Worm (Caenorhabditis elegans): ENCODE results near the gene B0416.2.

B0416.2 gene

ce11 chrX:9298846-9299245 lies at the start of gene B0416.2:
Gene B0416.2, plus strand, starts transcription at chrX:9299146.
- TF ChIP-seq ama-1 (optimal IDR thresholded peaks at IDR 0.05) = no peak
- no peak for TF ChIP-seq hmg-4 (GFP tag; optimal IDR thresholded peaks at IDR 0.05)
- TF ChIP-seq pes-1 (GFP tag; IDR thresholded peaks at IDR 0.05) = no peak
- TF ChIP-seq hmbx-1 (tag; optimal IDR thresholded peaks at IDR 0.05) = no peak
- TF ChIP-seq ceh-13 (GFP tag; optimal IDR thresholded peaks at IDR 0.05) = no peak
- no peak for TF ChIP-seq ets-7 (tag; optimal IDR thresholded peaks at IDR 0.05)
- TF ChIP-seq aly-1 (tag; optimal IDR thresholded peaks at IDR 0.05) = no peak
- no peak for TF ChIP-seq F13C5.2 (tag; optimal IDR thresholded peaks at IDR 0.05)
- TF ChIP-seq ceh-36 (tag; optimal IDR thresholded peaks at IDR 0.05) = no peak
- TF ChIP-seq B0310.2 (tag; optimal IDR thresholded peaks at IDR 0.05) = no peak
- no peak for TF ChIP-seq hnd-1 (tag; optimal IDR thresholded peaks at IDR 0.05)
- TF ChIP-seq tbx-11 (GFP tag; IDR thresholded peaks at IDR 0.05) = no peak
- TF ChIP-seq flt-1 (GFP tag; IDR thresholded peaks at IDR 0.05) = no peak
- no peak for TF ChIP-seq scrt-1 (GFP tag; IDR thresholded peaks at IDR 0.05)
- no peak for TF ChIP-seq tbx-37 (GFP tag; conservative IDR thresholded peaks at IDR 0.05)
- no peak for TF ChIP-seq sea-1 (GFP tag; conservative IDR thresholded peaks at IDR 0.05)

DNA sequence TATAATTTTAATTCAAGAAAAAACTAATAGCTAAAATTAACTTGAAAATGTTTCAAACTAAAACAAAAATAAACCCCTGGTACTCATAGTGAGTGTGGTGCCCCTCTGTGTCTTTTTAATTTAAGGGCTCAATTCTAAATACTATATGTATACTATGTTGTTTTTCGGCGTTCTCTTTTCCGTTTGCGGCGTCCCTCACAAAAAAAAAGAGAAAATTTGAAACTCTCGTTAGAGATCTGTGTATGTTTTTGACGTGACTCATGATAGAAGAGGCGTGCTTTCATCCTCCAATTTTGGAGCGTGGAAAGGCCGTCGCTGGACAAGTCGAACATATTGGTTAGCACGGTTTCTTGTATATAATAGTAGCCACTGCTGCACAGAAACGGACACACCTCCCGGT lies 47.5 kb upstream of the B0416.2 start, which contains the start of gene pes-8:
Gene pes-8 (plus strand): TSS at position 301 of the 400 bp plus-strand sequence.
- TF ChIP-seq aly-1 (tag; optimal IDR thresholded peaks at IDR 0.05) = no peak
- TF ChIP-seq ceh-13 (GFP tag; optimal IDR thresholded peaks at IDR 0.05) = no peak
- TF ChIP-seq hmg-4 (GFP tag; optimal IDR thresholded peaks at IDR 0.05) = no peak
- no peak for TF ChIP-seq tbx-37 (GFP tag; conservative IDR thresholded peaks at IDR 0.05)
- no peak for TF ChIP-seq ama-1 (optimal IDR thresholded peaks at IDR 0.05)
- no peak for TF ChIP-seq flt-1 (GFP tag; IDR thresholded peaks at IDR 0.05)
- no peak for TF ChIP-seq hnd-1 (tag; optimal IDR thresholded peaks at IDR 0.05)
- TF ChIP-seq F13C5.2 (tag; optimal IDR thresholded peaks at IDR 0.05) = no peak
- TF ChIP-seq ets-7 (tag; optimal IDR thresholded peaks at IDR 0.05) = no peak
- TF ChIP-seq ceh-36 (tag; optimal IDR thresholded peaks at IDR 0.05) = no peak
- no peak for TF ChIP-seq tra-4 (tag; optimal IDR thresholded peaks at IDR 0.05)
- TF ChIP-seq sea-1 (GFP tag; conservative IDR thresholded peaks at IDR 0.05) = no peak
- no peak for TF ChIP-seq hmbx-1 (tag; optimal IDR thresholded peaks at IDR 0.05)
- no peak for TF ChIP-seq pes-1 (GFP tag; IDR thresholded peaks at IDR 0.05)
- TF ChIP-seq tbx-11 (GFP tag; IDR thresholded peaks at IDR 0.05) = no peak
- no peak for TF ChIP-seq scrt-1 (GFP tag; IDR thresholded peaks at IDR 0.05)

DNA sequence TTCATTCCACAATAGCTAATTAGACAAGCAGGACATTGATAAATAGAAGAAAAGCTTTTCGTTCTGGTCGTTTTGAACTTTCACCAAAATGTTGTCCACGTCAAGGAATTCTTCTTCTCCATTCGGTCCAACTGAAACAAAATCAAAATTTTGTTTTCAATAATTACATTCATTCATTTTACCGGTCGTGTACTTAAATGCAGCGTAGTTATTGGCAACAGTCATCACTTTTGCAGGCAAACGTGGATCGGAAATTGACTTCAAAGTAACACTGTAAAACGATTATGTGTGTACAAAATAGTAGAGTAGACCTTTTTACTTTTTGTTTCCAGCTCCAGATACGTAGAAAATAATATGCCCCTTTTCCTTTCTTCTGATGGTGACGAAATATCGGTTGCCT lies 43.0 kb upstream of the B0416.2 start:
- TF ChIP-seq scrt-1 (GFP tag; IDR thresholded peaks at IDR 0.05) (no peak), ceh-36 (tag; optimal IDR thresholded peaks at IDR 0.05) (no peak), pes-1 (GFP tag; IDR thresholded peaks at IDR 0.05) (no peak), aly-1 (tag; optimal IDR thresholded peaks at IDR 0.05) (no peak), hnd-1 (tag; optimal IDR thresholded peaks at IDR 0.05) (no peak), sea-1 (GFP tag; conservative IDR thresholded peaks at IDR 0.05) (no peak), ceh-13 (GFP tag; optimal IDR thresholded peaks at IDR 0.05) (no peak), tbx-37 (GFP tag; conservative IDR thresholded peaks at IDR 0.05) (no peak), ama-1 (optimal IDR thresholded peaks at IDR 0.05) (no peak), B0310.2 (tag; optimal IDR thresholded peaks at IDR 0.05) (no peak), tra-4 (tag; optimal IDR thresholded peaks at IDR 0.05) (no peak), F13C5.2 (tag; optimal IDR thresholded peaks at IDR 0.05) (no peak), hmbx-1 (tag; optimal IDR thresholded peaks at IDR 0.05) (no peak), tbx-11 (GFP tag; IDR thresholded peaks at IDR 0.05) (no peak), ets-7 (tag; optimal IDR thresholded peaks at IDR 0.05) (no peak), hmg-4 (GFP tag; optimal IDR thresholded peaks at IDR 0.05) (no peak), flt-1 (GFP tag; IDR thresholded peaks at IDR 0.05) (no peak)

ce11 chrX:9259552-9259951 lies 39.4 kb upstream of the B0416.2 start, which contains the start of gene F18G5.1:
Gene F18G5.1, plus strand, starts transcription at chrX:9259852.
- TF ChIP-seq tbx-37 (GFP tag; conservative IDR thresholded peaks at IDR 0.05) (no peak), hnd-1 (tag; optimal IDR thresholded peaks at IDR 0.05) (no peak), F13C5.2 (tag; optimal IDR thresholded peaks at IDR 0.05) (no peak), sea-1 (GFP tag; conservative IDR thresholded peaks at IDR 0.05) (no peak)

DNA sequence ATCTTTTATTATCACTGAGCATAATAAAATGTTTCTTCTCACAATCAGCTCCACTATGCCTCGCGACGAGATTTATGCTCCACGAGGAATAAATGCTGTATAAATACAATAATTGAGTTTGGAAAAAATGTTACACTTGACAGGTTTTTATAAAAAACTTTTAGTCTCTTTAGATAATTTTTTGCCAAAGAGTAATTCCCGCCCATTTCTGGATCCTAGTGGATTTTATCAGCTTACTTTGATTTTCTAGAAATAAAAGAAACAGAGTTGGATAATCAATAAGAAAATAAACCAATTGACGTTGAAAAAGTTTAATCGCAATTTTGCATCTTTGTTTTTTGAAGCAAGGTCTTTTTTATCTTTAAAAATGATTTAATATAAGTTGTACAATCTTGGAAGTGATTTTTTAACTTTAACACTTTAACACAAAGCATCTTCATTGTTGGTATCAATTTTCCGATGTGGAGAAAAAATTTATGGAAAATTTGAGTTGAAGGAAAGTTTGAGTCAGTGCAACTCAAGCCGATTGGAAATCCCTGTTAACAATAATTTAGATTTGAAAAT lies 37.2 kb upstream of the B0416.2 start:
- no peak for TF ChIP-seq ama-1 (optimal IDR thresholded peaks at IDR 0.05)
- no peak for TF ChIP-seq tra-4 (tag; optimal IDR thresholded peaks at IDR 0.05)
- TF ChIP-seq F13C5.2 (tag; optimal IDR thresholded peaks at IDR 0.05) = no peak
- TF ChIP-seq pes-1 (GFP tag; IDR thresholded peaks at IDR 0.05) = no peak
- no peak for TF ChIP-seq flt-1 (GFP tag; IDR thresholded peaks at IDR 0.05)
- TF ChIP-seq tbx-11 (GFP tag; IDR thresholded peaks at IDR 0.05) = no peak
- TF ChIP-seq ceh-13 (GFP tag; optimal IDR thresholded peaks at IDR 0.05) = no peak
- TF ChIP-seq B0310.2 (tag; optimal IDR thresholded peaks at IDR 0.05) = no peak

DNA sequence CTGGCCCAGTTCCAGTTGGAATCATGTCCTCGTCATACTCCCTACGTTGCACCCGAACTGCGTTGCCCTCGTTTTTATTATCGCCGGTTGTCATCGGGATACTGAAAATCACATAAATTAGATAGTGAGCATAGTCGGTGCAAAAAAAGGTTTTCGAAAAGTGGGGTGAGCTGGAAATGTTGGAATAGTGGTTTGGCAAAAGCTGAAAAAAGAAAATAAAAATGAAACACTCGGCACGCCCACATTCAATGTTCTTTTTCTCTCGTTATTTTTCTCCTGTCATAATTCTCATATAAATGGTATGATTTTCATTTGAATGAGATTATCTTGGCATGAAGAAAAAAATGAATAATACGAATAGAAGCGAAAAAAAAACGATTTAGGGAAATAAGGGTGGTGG lies 34.7 kb upstream of the B0416.2 start, which contains the start of gene F18G5.6:
Gene F18G5.6 (minus strand): TSS at position 101 of the 400 bp plus-strand sequence.
- TF ChIP-seq tbx-11 (GFP tag; IDR thresholded peaks at IDR 0.05) (no peak), ets-7 (tag; optimal IDR thresholded peaks at IDR 0.05) (no peak), tbx-37 (GFP tag; conservative IDR thresholded peaks at IDR 0.05) (no peak), sea-1 (GFP tag; conservative IDR thresholded peaks at IDR 0.05) (no peak), pes-1 (GFP tag; IDR thresholded peaks at IDR 0.05) (no peak), flt-1 (GFP tag; IDR thresholded peaks at IDR 0.05) (no peak), ceh-13 (GFP tag; optimal IDR thresholded peaks at IDR 0.05) (no peak)

DNA sequence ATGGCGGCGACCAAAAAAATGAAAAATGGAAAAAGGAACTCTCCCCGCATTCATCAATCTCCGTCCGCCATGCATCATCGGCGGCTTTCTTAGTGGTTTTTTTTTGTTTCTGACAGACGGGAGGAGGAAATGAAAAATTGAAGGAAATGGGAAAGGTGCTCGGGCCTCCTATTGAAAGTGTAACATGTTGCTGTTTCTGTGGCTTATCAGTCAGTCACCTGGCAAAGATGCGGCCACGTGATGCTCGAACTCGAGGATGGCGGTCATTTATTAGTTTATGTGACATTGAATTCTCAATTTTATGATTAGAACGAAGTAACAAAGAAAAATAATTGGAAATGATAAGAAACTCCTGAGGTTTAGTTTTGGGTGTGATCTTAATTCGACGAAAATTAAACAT lies 34.3 kb upstream of the B0416.2 start:
- TF ChIP-seq tra-4 (tag; optimal IDR thresholded peaks at IDR 0.05) (no peak), tbx-37 (GFP tag; conservative IDR thresholded peaks at IDR 0.05) (no peak), ama-1 (optimal IDR thresholded peaks at IDR 0.05) (no peak)

- TF ChIP-seq ama-1 (optimal IDR thresholded peaks at IDR 0.05) (no peak), ceh-36 (tag; optimal IDR thresholded peaks at IDR 0.05) (no peak), scrt-1 (GFP tag; IDR thresholded peaks at IDR 0.05) (no peak), tbx-11 (GFP tag; IDR thresholded peaks at IDR 0.05) (no peak), aly-1 (tag; optimal IDR thresholded peaks at IDR 0.05) (no peak), sea-1 (GFP tag; conservative IDR thresholded peaks at IDR 0.05) (no peak), hmbx-1 (tag; optimal IDR thresholded peaks at IDR 0.05) (no peak)
These were observed 32.4 kb upstream of the B0416.2 start for ce11 chrX:9266512-9266911.

All from whole organism, early embryonic.